Worm (Caenorhabditis elegans): ENCODE data around the gene F59D12.2.

The F59D12.2 gene

ce11 chrX:15724994-15725393 lies 49.5 kb upstream of the F59D12.2 start (continued):
- TF ChIP-seq nhr-10 (tag; optimal IDR thresholded peaks at IDR 0.05) (no peak), php-3 (GFP tag; IDR thresholded peaks at IDR 0.05) (no peak), fkh-10 (GFP tag; optimal IDR thresholded peaks at IDR 0.05) (no peak), madf-9 (GFP tag; conservative IDR thresholded peaks at IDR 0.05) (peak; percentile 39; the same call in 1 of the 2 replicates), ceh-20 (GFP tag; IDR thresholded peaks at IDR 0.05) (no peak), zip-11 (GFP tag; IDR thresholded peaks at IDR 0.05) (no peak), ceh-82 (tag; optimal IDR thresholded peaks at IDR 0.05) (no peak), ceh-44 (GFP tag; IDR thresholded peaks at IDR 0.05) (no peak), nhr-111 (GFP tag; optimal IDR thresholded peaks at IDR 0.05) (no peak), F10B5.3 (tag; optimal IDR thresholded peaks at IDR 0.05) (no peak), ceh-28 (tag; optimal IDR thresholded peaks at IDR 0.05) (no peak), zip-2 (tag; optimal IDR thresholded peaks at IDR 0.05) (no peak), mes-2 (tag; optimal IDR thresholded peaks at IDR 0.05; ENCODE audit: poor library complexity, severe bottlenecking) (peak; percentile 86), daf-8 (GFP tag; IDR thresholded peaks at IDR 0.05) (no peak), ctbp-1 (GFP tag; IDR thresholded peaks at IDR 0.05) (no peak), spr-1 (tag; optimal IDR thresholded peaks at IDR 0.05) (no peak), nhr-6 (tag; optimal IDR thresholded peaks at IDR 0.05) (no peak), gei-8 (GFP tag; optimal IDR thresholded peaks at IDR 0.05) (no peak), dmd-8 (GFP tag; IDR thresholded peaks at IDR 0.05) (no peak), nhr-237 (tag; optimal IDR thresholded peaks at IDR 0.05) (no peak), nhr-48 (tag; optimal IDR thresholded peaks at IDR 0.05) (no peak), T20F7.1 (GFP tag; optimal IDR thresholded peaks at IDR 0.05) (no peak), zag-1 (tag; optimal IDR thresholded peaks at IDR 0.05) (no peak), ztf-11 (tag; optimal IDR thresholded peaks at IDR 0.05) (no peak), nhr-102 (tag; optimal IDR thresholded peaks at IDR 0.05) (no peak), vab-7 (GFP tag; IDR thresholded peaks at IDR 0.05) (no peak), hif-1 (tag; optimal IDR thresholded peaks at IDR 0.05) (no peak), hmg-1.1 (GFP tag; IDR thresholded peaks at IDR 0.05) (peak; percentile 66), ztf-7 (tag; optimal IDR thresholded peaks at IDR 0.05) (no peak), T26A8.4 (GFP tag; IDR thresholded peaks at IDR 0.05) (no peak), fos-1 (tag; optimal IDR thresholded peaks at IDR 0.05) (no peak), lin-13 (GFP tag; optimal IDR thresholded peaks at IDR 0.05) (peak; percentile 45), nhr-28 (tag; optimal IDR thresholded peaks at IDR 0.05) (peak; percentile 44), hlh-30 (tag; optimal IDR thresholded peaks at IDR 0.05; ENCODE audit: insufficient read depth) (peak; percentile 89), zfp-2 (tag; optimal IDR thresholded peaks at IDR 0.05) (no peak), nhr-41 (GFP tag; IDR thresholded peaks at IDR 0.05) (no peak), Y105C5A.15 (GFP tag; IDR thresholded peaks at IDR 0.05) (no peak), F49E8.2 (tag; optimal IDR thresholded peaks at IDR 0.05; ENCODE audit: borderline replicate concordance) (no peak), skn-1 (tag; optimal IDR thresholded peaks at IDR 0.05) (no peak), F37D6.2 (tag; optimal IDR thresholded peaks at IDR 0.05) (no peak), mdt-29 (GFP tag; IDR thresholded peaks at IDR 0.05) (no peak), Y5F2A.4 (GFP tag; optimal IDR thresholded peaks at IDR 0.05) (no peak), ama-1 (optimal IDR thresholded peaks at IDR 0.05) (no peak), set-16 (GFP tag; IDR thresholded peaks at IDR 0.05) (no peak), unc-130 (GFP tag; optimal IDR thresholded peaks at IDR 0.05) (no peak), dmd-6 (GFP tag; IDR thresholded peaks at IDR 0.05) (no peak), D1046.2 (GFP tag; IDR thresholded peaks at IDR 0.05) (no peak), hlh-11 (tag; optimal IDR thresholded peaks at IDR 0.05) (peak; percentile 54), ceh-32 (tag; optimal IDR thresholded peaks at IDR 0.05; ENCODE audit: poor library complexity) (no peak), Y75B8A.6 (GFP tag; IDR thresholded peaks at IDR 0.05) (no peak), attf-4 (tag; optimal IDR thresholded peaks at IDR 0.05) (no peak), duxl-1 (tag; optimal IDR thresholded peaks at IDR 0.05; ENCODE audit: poor library complexity) (peak; percentile 24), mxl-2 (GFP tag; conservative IDR thresholded peaks at IDR 0.05) (no peak)
